Fruit fly (Drosophila melanogaster) whole organism, embryonic: ENCODE measurements around the gene wcy.

ENCODE experiments used
- Abd-B ChIP-seq: fragments of 200-800 bp; sonication (Bioruptor generic); optimal IDR thresholded peaks from 2 replicates; lab custom pipeline; 2018; ENCODE audit warnings: missing biosample characterization, mild to moderate bottlenecking, missing genetic modification characterization, moderate library complexity
- Awh ChIP-seq: fragments of 200-800 bp; sonication (Bioruptor generic); IDR thresholded peaks from 2 replicates; pipeline ENCODE4, ENCODE4 v1.3.6; 2022; ENCODE audit warnings: missing biosample characterization, missing genetic modification characterization
- BtbVII ChIP-seq: fragments of 200-800 bp; sonication (Bioruptor generic); optimal IDR thresholded peaks from 3 replicates; lab custom pipeline; 2017; ENCODE audit warnings: missing biosample characterization, mild to moderate bottlenecking, missing genetic modification characterization
- CG12744 ChIP-seq: fragments of 200-800 bp; sonication (Bioruptor generic); optimal IDR thresholded peaks from 2 replicates; lab custom pipeline; 2016; ENCODE audit warnings: missing biosample characterization, missing genetic modification characterization
- CG13296 ChIP-seq: fragments of 200-800 bp; sonication (Bioruptor generic); optimal IDR thresholded peaks from 3 replicates; lab custom pipeline; 2018; ENCODE audit warnings: missing biosample characterization, mild to moderate bottlenecking, missing genetic modification characterization
- CG13624 ChIP-seq: fragments of 200-800 bp; sonication (Bioruptor generic); optimal IDR thresholded peaks from 2 replicates; lab custom pipeline; 2016; ENCODE audit warnings: missing biosample characterization, missing genetic modification characterization
- CG14441 ChIP-seq: fragments of 200-800 bp; sonication (Bioruptor generic); IDR thresholded peaks from 2 replicates; pipeline ENCODE4 v1.3.6; 2022; ENCODE audit warnings: missing biosample characterization, missing genetic modification characterization
- CG1529 ChIP-seq: fragments of 200-800 bp; sonication (Bioruptor generic); optimal IDR thresholded peaks from 3 replicates; lab custom pipeline; 2018; ENCODE audit warnings: missing biosample characterization, missing genetic modification characterization
- CG16815 ChIP-seq: fragments of 200-800 bp; sonication (Bioruptor generic); optimal IDR thresholded peaks from 3 replicates; lab custom pipeline; 2017; ENCODE audit warnings: missing biosample characterization, mild to moderate bottlenecking, missing genetic modification characterization
- CG17568 ChIP-seq: fragments of 200-800 bp; sonication (Bioruptor generic); optimal IDR thresholded peaks from 2 replicates; lab custom pipeline; 2018; ENCODE audit warnings: missing biosample characterization, mild to moderate bottlenecking, missing genetic modification characterization, moderate library complexity
- CG17802 ChIP-seq: fragments of 200-800 bp; sonication (Bioruptor generic); optimal IDR thresholded peaks from 2 replicates; lab custom pipeline; 2018; ENCODE audit warnings: missing biosample characterization, mild to moderate bottlenecking, missing genetic modification characterization, moderate library complexity
- CG1792 ChIP-seq: fragments of 200-800 bp; sonication (Bioruptor generic); optimal IDR thresholded peaks from 2 replicates; lab custom pipeline; 2016; ENCODE audit warnings: missing biosample characterization, missing genetic modification characterization
- CG18764 ChIP-seq: fragments of 200-800 bp; sonication (Bioruptor generic); optimal IDR thresholded peaks from 3 replicates; lab custom pipeline; 2016; ENCODE audit warnings: missing biosample characterization, missing genetic modification characterization
- CG30020 ChIP-seq: fragments of 200-800 bp; optimal IDR thresholded peaks from 2 replicates; lab custom pipeline; 2019; ENCODE audit warnings: missing biosample characterization, mild to moderate bottlenecking, missing genetic modification characterization, moderate library complexity
- CG34422 ChIP-seq: fragments of 200-800 bp; sonication (Bioruptor generic); IDR thresholded peaks from 3 replicates; pipeline ENCODE4 v1.3.6; 2022; ENCODE audit warnings: missing biosample characterization, missing genetic modification characterization
- CG42726 ChIP-seq: fragments of 200-800 bp; sonication (Bioruptor generic); IDR thresholded peaks from 2 replicates; pipeline ENCODE4 v1.3.6; 2022; ENCODE audit warnings: missing biosample characterization, missing genetic modification characterization; ENCODE audit not compliant: partially characterized antibody
- CG7745 ChIP-seq: fragments of 200-800 bp; sonication (Bioruptor generic); optimal IDR thresholded peaks from 2 replicates; lab custom pipeline; 2018; ENCODE audit warnings: missing biosample characterization, mild to moderate bottlenecking, missing genetic modification characterization, moderate library complexity
- CG8281 ChIP-seq: fragments of 200-800 bp; sonication (Bioruptor generic); optimal IDR thresholded peaks from 2 replicates; lab custom pipeline; 2018; ENCODE audit warnings: missing biosample characterization, mild to moderate bottlenecking, missing genetic modification characterization, moderate library complexity
- CG8478 ChIP-seq: fragments of >200 bp; optimal IDR thresholded peaks from 2 replicates; lab custom pipeline; 2018
- CG8924 ChIP-seq: fragments of 200-800 bp; optimal IDR thresholded peaks from 3 replicates; lab custom pipeline; 2019; ENCODE audit warnings: missing biosample characterization, mild to moderate bottlenecking, missing genetic modification characterization, moderate library complexity
- CkIIα-i1 ChIP-seq: fragments of 200-800 bp; sonication (Bioruptor generic); IDR thresholded peaks from 2 replicates; pipeline ENCODE4 v1.3.6; 2022; ENCODE audit warnings: missing biosample characterization, missing genetic modification characterization
- Dad ChIP-seq: fragments of 200-800 bp; sonication (Bioruptor generic); optimal IDR thresholded peaks from 3 replicates; lab custom pipeline; 2016; ENCODE audit warnings: missing biosample characterization, missing genetic modification characterization
- Fer3 ChIP-seq: fragments of 200-800 bp; sonication (Bioruptor generic); optimal IDR thresholded peaks from 2 replicates; lab custom pipeline; 2018; ENCODE audit warnings: missing biosample characterization, mild to moderate bottlenecking, missing genetic modification characterization, moderate library complexity
- Hr39 ChIP-seq: fragments of >200 bp; optimal IDR thresholded peaks from 2 replicates; lab custom pipeline; 2017
- NfI ChIP-seq: fragments of 200-800 bp; sonication (Bioruptor generic); optimal IDR thresholded peaks from 3 replicates; lab custom pipeline; 2018; ENCODE audit warnings: missing biosample characterization, mild to moderate bottlenecking, missing genetic modification characterization, moderate library complexity
- Ssrp ChIP-seq: fragments of 200-800 bp; sonication (Bioruptor generic); optimal IDR thresholded peaks from 2 replicates; lab custom pipeline; 2018; ENCODE audit warnings: missing biosample characterization, mild to moderate bottlenecking, missing genetic modification characterization, moderate library complexity
- Vsx1 ChIP-seq: fragments of 200-800 bp; sonication (Bioruptor generic); optimal IDR thresholded peaks from 2 replicates; lab custom pipeline; 2017; ENCODE audit warnings: missing biosample characterization, mild to moderate bottlenecking, missing genetic modification characterization, missing genetic modification reagents
- bsh ChIP-seq, 2 experiments: fragments of 200-800 bp; sonication (Bioruptor generic); optimal IDR thresholded peaks; 2 replicates each; lab custom pipeline; 2017 to 2018; ENCODE audit warnings: mild to moderate bottlenecking in 2 of 2, missing biosample characterization in 2 of 2, missing genetic modification characterization in 2 of 2, moderate library complexity in 1 of 2
- cad ChIP-seq: fragments of >200 bp; optimal IDR thresholded peaks from 2 replicates; lab custom pipeline; 2017; ENCODE audit warnings: missing biosample characterization, missing genetic modification characterization
- cato ChIP-seq: fragments of 200-800 bp; sonication (Bioruptor generic); optimal IDR thresholded peaks from 2 replicates; lab custom pipeline; 2016; ENCODE audit warnings: missing biosample characterization, missing genetic modification characterization, borderline replicate concordance
- crol ChIP-seq: fragments of 200-800 bp; sonication (Bioruptor generic); IDR thresholded peaks from 2 replicates; pipeline ENCODE4 v1.3.6; 2022; ENCODE audit warnings: missing biosample characterization, missing genetic modification characterization
- dmrt99B ChIP-seq: fragments of 200-800 bp; sonication (Bioruptor generic); optimal IDR thresholded peaks from 2 replicates; lab custom pipeline; 2018; ENCODE audit warnings: missing biosample characterization, mild to moderate bottlenecking, missing genetic modification characterization, moderate library complexity
- fu2 ChIP-seq: fragments of 200-800 bp; sonication (Bioruptor generic); optimal IDR thresholded peaks from 2 replicates; lab custom pipeline; 2016; ENCODE audit warnings: missing biosample characterization, missing genetic modification characterization
- ind ChIP-seq: fragments of 200-800 bp; sonication (Bioruptor generic); optimal IDR thresholded peaks from 3 replicates; lab custom pipeline; 2016; ENCODE audit warnings: missing biosample characterization, missing genetic modification characterization
- insv ChIP-seq, 2 experiments: fragments of 200-800 bp; sonication (Bioruptor generic); optimal IDR thresholded peaks; 3 replicates each; lab custom pipeline; 2016 to 2018; ENCODE audit warnings: missing biosample characterization in 2 of 2, missing genetic modification characterization in 2 of 2
- jing ChIP-seq: fragments of 200-800 bp; sonication (Bioruptor generic); optimal IDR thresholded peaks from 2 replicates; lab custom pipeline; 2018; ENCODE audit warnings: missing biosample characterization, mild to moderate bottlenecking, missing genetic modification characterization
- jumu ChIP-seq: fragments of 200-800 bp; sonication (Bioruptor generic); optimal IDR thresholded peaks from 3 replicates; lab custom pipeline; 2016; ENCODE audit warnings: missing biosample characterization, missing genetic modification characterization
- ken ChIP-seq: fragments of 200-800 bp; sonication (Bioruptor generic); IDR thresholded peaks from 3 replicates; pipeline ENCODE4 v1.3.6; 2022; ENCODE audit warnings: missing biosample characterization, missing genetic modification characterization
- nmo ChIP-seq: fragments of 200-800 bp; sonication (Bioruptor generic); optimal IDR thresholded peaks from 2 replicates; lab custom pipeline; 2018; ENCODE audit warnings: missing biosample characterization, mild to moderate bottlenecking, missing genetic modification characterization, moderate library complexity
- org-1 ChIP-seq: fragments of 200-800 bp; sonication (Bioruptor generic); optimal IDR thresholded peaks from 2 replicates; lab custom pipeline; 2017; ENCODE audit warnings: missing biosample characterization, missing genetic modification characterization
- pnt ChIP-seq: fragments of 200-800 bp; sonication (Bioruptor generic); optimal IDR thresholded peaks from 3 replicates; lab custom pipeline; 2016; ENCODE audit warnings: missing biosample characterization, missing genetic modification characterization
- scrt ChIP-seq: fragments of 200-800 bp; sonication (Bioruptor generic); optimal IDR thresholded peaks from 2 replicates; lab custom pipeline; 2018; ENCODE audit warnings: missing biosample characterization, mild to moderate bottlenecking, missing genetic modification characterization, moderate library complexity
- seq ChIP-seq: fragments of 200-800 bp; sonication (Bioruptor generic); IDR thresholded peaks from 2 replicates; pipeline ENCODE4 v1.3.6; 2022; ENCODE audit warnings: missing biosample characterization, missing genetic modification characterization
- slp2 ChIP-seq: fragments of 200-800 bp; sonication (Bioruptor generic); optimal IDR thresholded peaks from 2 replicates; lab custom pipeline; 2016; ENCODE audit warnings: missing biosample characterization, missing genetic modification characterization
- stwl ChIP-seq: fragments of 200-800 bp; sonication (Bioruptor generic); optimal IDR thresholded peaks from 3 replicates; lab custom pipeline; 2018; ENCODE audit warnings: missing biosample characterization, mild to moderate bottlenecking, missing genetic modification characterization, moderate library complexity
- tin ChIP-seq: fragments of 200-800 bp; sonication (Bioruptor generic); optimal IDR thresholded peaks from 3 replicates; lab custom pipeline; 2016; ENCODE audit warnings: missing biosample characterization, missing genetic modification characterization
- toy ChIP-seq: fragments of 200-800 bp; sonication (Bioruptor generic); IDR thresholded peaks from 2 replicates; pipeline ENCODE4 v1.3.6; 2022; ENCODE audit warnings: missing biosample characterization, missing genetic modification characterization
- trem ChIP-seq: fragments of 200-800 bp; optimal IDR thresholded peaks from 3 replicates; lab custom pipeline; 2019; ENCODE audit warnings: missing biosample characterization, mild to moderate bottlenecking, missing genetic modification characterization, moderate library complexity
- tx ChIP-seq: fragments of 200-800 bp; sonication (Bioruptor generic); optimal IDR thresholded peaks from 2 replicates; lab custom pipeline; 2016; ENCODE audit warnings: missing biosample characterization, missing genetic modification characterization

wcy gene

dm6 chrX:17125017-17125821 lies 47.5 kb upstream of the wcy start (continued):
- no peak for TF ChIP-seq CG16815
- TF ChIP-seq tin (GFP tag; lab: Kevin White, UChicago): peak; percentile 24
- TF ChIP-seq CG14441: peak; percentile 79
- TF ChIP-seq CG1792: no peak
- TF ChIP-seq fu2 (GFP tag; lab: Kevin White, UChicago): no peak
- TF ChIP-seq CG13296 (GFP tag; lab: Kevin White, UChicago): peak; percentile 83
- TF ChIP-seq ken: peak; percentile 62; the same call in 2 of the 3 replicates
- peak; percentile 51 for TF ChIP-seq org-1
- TF ChIP-seq stwl (tag; lab: Kevin White, UChicago): peak; percentile 34
- peak; percentile 56 for TF ChIP-seq NfI
- TF ChIP-seq CG8478 (lab: Kevin White, UChicago): no peak
- 0 out of 2 replicates have a peak, but pooled peaks have one; percentile 40 for TF ChIP-seq crol (GFP tag; lab: Robert Waterston, UW)
- TF ChIP-seq CG18764 (GFP tag; lab: Kevin White, UChicago): peak; percentile 20
- no peak for TF ChIP-seq slp2
- TF ChIP-seq pnt: peak; percentile 36
- TF ChIP-seq Fer3 (tag; lab: Kevin White, UChicago): peak; percentile 85
- peak; percentile 50 for TF ChIP-seq scrt (GFP tag; lab: Kevin White, UChicago)
- no peak for TF ChIP-seq cad (GFP tag; lab: Kevin White, UChicago)
- TF ChIP-seq CG1529 (GFP tag; lab: Kevin White, UChicago): no peak
- TF ChIP-seq seq (GFP tag; lab: Robert Waterston, UW): peak; percentile 67
- no peak for TF ChIP-seq CG12744 (GFP tag; lab: Kevin White, UChicago)
- peak in 1 of 2 experiments; percentile 45 for TF ChIP-seq bsh (GFP tag; optimal IDR thresholded peaks at IDR 0.05; lab: Kevin White, UChicago)
- TF ChIP-seq CG30020 (tag; lab: Kevin White, UChicago): no peak
- TF ChIP-seq trem: peak; percentile 47
- peak; percentile 22 for TF ChIP-seq tx (GFP tag; lab: Kevin White, UChicago)
- TF ChIP-seq insv (GFP tag; optimal IDR thresholded peaks at IDR 0.05; lab: Kevin White, UChicago): no peak
- TF ChIP-seq Ssrp (tag; lab: Kevin White, UChicago): peak; percentile 23
- TF ChIP-seq Dad: no peak
- peak; percentile 50 for TF ChIP-seq CG8924 (tag; lab: Kevin White, UChicago)
- peak; percentile 22 for TF ChIP-seq CG13624 (GFP tag; lab: Kevin White, UChicago)
- TF ChIP-seq jing (GFP tag; lab: Kevin White, UChicago): no peak
- peak; percentile 55 for TF ChIP-seq ind
- peak; percentile 70 for TF ChIP-seq CG17568 (GFP tag; lab: Kevin White, UChicago)
- no peak for TF ChIP-seq CkIIα-i1
- TF ChIP-seq BtbVII (GFP tag; lab: Kevin White, UChicago): peak; percentile 86
- TF ChIP-seq dmrt99B: peak; percentile 85
- peak; percentile 76; the same call in 1 of the 2 replicates for TF ChIP-seq CG42726 (GFP tag; lab: Robert Waterston, UW)
- peak; percentile 45 for TF ChIP-seq Abd-B (GFP tag; lab: Kevin White, UChicago)
- no peak for TF ChIP-seq CG8281
- TF ChIP-seq Hr39 (lab: Kevin White, UChicago): no peak
- peak; percentile 6 for TF ChIP-seq Vsx1 (GFP tag; lab: Kevin White, UChicago)
- peak; percentile 28 for TF ChIP-seq nmo (GFP tag; lab: Kevin White, UChicago)
- no peak for TF ChIP-seq cato (GFP tag; lab: Kevin White, UChicago)
- TF ChIP-seq jumu: peak; percentile 34
- TF ChIP-seq CG17802 (tag; lab: Kevin White, UChicago): no peak
- peak; percentile 56; the same call in 1 of the 2 replicates for TF ChIP-seq Awh (GFP tag; lab: Robert Waterston, UW)
- TF ChIP-seq CG7745: no peak
- 0 out of 2 replicates have a peak, but pooled peaks have one; percentile 10 for TF ChIP-seq toy (GFP tag; lab: Robert Waterston, UW)
- TF ChIP-seq CG34422 (GFP tag; lab: Robert Waterston, UW): peak; percentile 67; the same call in 2 of the 3 replicates
